Worm (Caenorhabditis elegans) whole organism, L2 larva: ENCODE measurements around the gene ttbk-3.
"Not testable (repeated sequence)": the region's sequence is repeated elsewhere in the genome, so short reads cannot be mapped to it uniquely, and the experiment has no call there.

Experiments
- elt-1 ChIP-seq: fragments of 150-350 bp; optimal IDR thresholded peaks from 2 replicates; lab custom pipeline; 2014; ENCODE audit warnings: missing biosample characterization, missing genetic modification characterization
- nhr-11 ChIP-seq: fragments of 150-350 bp; optimal IDR thresholded peaks from 2 replicates; lab custom pipeline; 2014; ENCODE audit warnings: missing biosample characterization, missing genetic modification characterization
- nhr-23 ChIP-seq: fragments of 150-350 bp; optimal IDR thresholded peaks from 2 replicates; lab custom pipeline; 2014; ENCODE audit warnings: missing biosample characterization, missing genetic modification reagents, missing genetic modification characterization

Gene ttbk-3

DNA sequence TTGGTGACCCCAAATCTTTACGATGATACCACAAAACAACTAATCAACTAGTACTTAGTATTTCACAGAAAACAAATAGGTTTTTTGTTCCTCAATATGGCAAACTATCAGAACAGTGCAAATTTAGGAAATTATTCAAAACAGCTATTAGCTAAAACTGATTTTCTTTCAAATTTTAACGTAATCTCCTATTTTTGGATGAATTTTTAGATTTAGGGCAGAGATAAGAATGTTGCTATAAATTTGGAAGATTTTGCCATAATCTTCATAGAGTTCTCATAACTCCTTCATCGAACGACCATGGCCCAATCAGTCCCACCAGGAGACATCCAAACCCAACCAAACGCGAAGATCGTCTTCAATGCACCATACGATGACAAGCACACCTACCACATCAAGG is 52.4 kb downstream of the ttbk-3 start, which contains the start of gene msp-10:
Gene msp-10 (plus strand): TSS at position 301 of the 400 bp plus-strand sequence.
- not testable (repeated sequence) for TF ChIP-seq nhr-23, nhr-11, elt-1 (tag; lab: Kevin White, UChicago)
